Worm (Caenorhabditis elegans) whole organism, young adult: ENCODE results near the gene snt-5.

Source experiments
- B0019.2 ChIP-seq: fragments of 200-800 bp; sonication (Bioruptor generic); conservative IDR thresholded peaks from 2 replicates; pipeline ENCODE4 v1.3.6; 2022; ENCODE audit warnings: missing genetic modification reagents, missing genetic modification characterization, missing compliant biosample characterization
- C17E4.6 ChIP-seq: fragments of 200-800 bp; sonication (Bioruptor generic); IDR thresholded peaks from 2 replicates; pipeline ENCODE4 v1.3.6; 2022; ENCODE audit warnings: missing genetic modification reagents, missing genetic modification characterization, missing compliant biosample characterization
- D2030.7 ChIP-seq: fragments of 200-800 bp; sonication (Bioruptor generic); IDR thresholded peaks from 2 replicates; pipeline ENCODE4 v1.3.6; 2022; ENCODE audit warnings: missing genetic modification reagents, missing genetic modification characterization, missing compliant biosample characterization
- F33H1.4 ChIP-seq: fragments of 200-800 bp; sonication (Bioruptor generic); IDR thresholded peaks from 2 replicates; pipeline ENCODE4 v1.3.6; 2022; ENCODE audit warnings: missing genetic modification reagents, missing genetic modification characterization, missing compliant biosample characterization
- F49E8.2 ChIP-seq: sonication (generic microtip); optimal IDR thresholded peaks from 3 replicates; lab custom pipeline; 2017; ENCODE audit warnings: missing genetic modification characterization, mild to moderate bottlenecking, missing compliant biosample characterization, antibody characterized with exemption, moderate library complexity; ENCODE audit not compliant: insufficient read depth
- F57A8.1 ChIP-seq: fragments of 200-800 bp; sonication (Bioruptor generic); optimal IDR thresholded peaks from 2 replicates; lab custom pipeline; 2018; ENCODE audit warnings: mild to moderate bottlenecking, missing genetic modification characterization, moderate library complexity, missing compliant biosample characterization
- K12H6.12 ChIP-seq: fragments of 200-800 bp; sonication (Bioruptor generic); optimal IDR thresholded peaks from 2 replicates; lab custom pipeline; 2018; ENCODE audit warnings: mild to moderate bottlenecking, missing genetic modification characterization, missing compliant biosample characterization
- Y53F4B.3 ChIP-seq: fragments of 200-800 bp; sonication (Bioruptor generic); IDR thresholded peaks from 2 replicates; pipeline ENCODE4 v1.3.6; 2022; ENCODE audit warnings: missing genetic modification reagents, missing genetic modification characterization, missing compliant biosample characterization
- Y53G8AR.9 ChIP-seq: fragments of 200-800 bp; sonication (Bioruptor generic); conservative IDR thresholded peaks from 2 replicates; pipeline ENCODE4 v1.3.6; 2022; ENCODE audit warnings: missing genetic modification reagents, missing genetic modification characterization, missing compliant biosample characterization
- Y56A3A.18 ChIP-seq: fragments of 200-800 bp; sonication (Bioruptor generic); IDR thresholded peaks from 2 replicates; pipeline ENCODE4 v1.3.6; 2022; ENCODE audit warnings: missing genetic modification reagents, missing genetic modification characterization, missing compliant biosample characterization
- Y67H2A.10 ChIP-seq: fragments of 200-800 bp; sonication (Bioruptor generic); conservative IDR thresholded peaks from 2 replicates; pipeline ENCODE4 v1.3.6; 2022; ENCODE audit warnings: missing genetic modification reagents, missing genetic modification characterization, missing compliant biosample characterization
- Y95B8A.8 ChIP-seq: fragments of 200-800 bp; sonication (Bioruptor generic); IDR thresholded peaks from 2 replicates; pipeline ENCODE4 v1.3.6; 2022; ENCODE audit warnings: missing genetic modification reagents, missing genetic modification characterization, missing compliant biosample characterization
- ama-1 ChIP-seq, 3 experiments: fragments of 150-350 bp in 1 of 3; sonication (generic microtip) in 2 of 3; optimal IDR thresholded peaks; 2 replicates each; lab custom pipeline; 2014 to 2018; ENCODE audit warnings: missing biosample characterization in 2 of 3, missing genetic modification characterization in 2 of 3, missing genetic modification reagents in 2 of 3
- aptf-2 ChIP-seq: fragments of 200-800 bp; sonication (Bioruptor generic); conservative IDR thresholded peaks from 2 replicates; pipeline ENCODE4 v1.3.6; 2022; ENCODE audit warnings: missing genetic modification reagents, missing genetic modification characterization, missing compliant biosample characterization
- bed-2 ChIP-seq: fragments of 200-800 bp; sonication (Bioruptor generic); IDR thresholded peaks from 2 replicates; pipeline ENCODE4 v1.3.6; 2022; ENCODE audit warnings: missing genetic modification reagents, missing genetic modification characterization, missing compliant biosample characterization
- ceh-58 ChIP-seq: fragments of 200-800 bp; sonication (Bioruptor generic); IDR thresholded peaks from 2 replicates; pipeline ENCODE4 v1.3.6; 2022; ENCODE audit warnings: missing genetic modification characterization, missing compliant biosample characterization
- die-1 ChIP-seq: sonication (generic microtip); optimal IDR thresholded peaks from 2 replicates; lab custom pipeline; 2016; ENCODE audit warnings: missing genotype, mild to moderate bottlenecking, missing genetic modification characterization, missing compliant biosample characterization
- dpff-1 ChIP-seq: sonication (generic microtip); optimal IDR thresholded peaks from 2 replicates; lab custom pipeline; 2017; ENCODE audit warnings: mild to moderate bottlenecking, missing genetic modification characterization, missing compliant biosample characterization
- egl-18 ChIP-seq: fragments of 200-800 bp; sonication (Bioruptor generic); IDR thresholded peaks from 2 replicates; pipeline ENCODE4 v1.3.6; 2022; ENCODE audit warnings: missing genetic modification reagents, missing genetic modification characterization, missing compliant biosample characterization
- ekl-4 ChIP-seq: fragments of 200-800 bp; sonication (Bioruptor generic); IDR thresholded peaks from 2 replicates; pipeline ENCODE4 v1.3.6; 2022; ENCODE audit warnings: missing genetic modification reagents, missing genetic modification characterization, missing compliant biosample characterization
- hlh-12 ChIP-seq: sonication (generic microtip); optimal IDR thresholded peaks from 2 replicates; lab custom pipeline; 2016; ENCODE audit warnings: missing genetic modification characterization, missing compliant biosample characterization
- hlh-26 ChIP-seq: fragments of 200-800 bp; sonication (Bioruptor generic); conservative IDR thresholded peaks from 2 replicates; pipeline ENCODE4 v1.3.6; 2022; ENCODE audit warnings: missing genetic modification reagents, missing genetic modification characterization, missing compliant biosample characterization
- hmg-20 ChIP-seq: fragments of 200-800 bp; sonication (Bioruptor generic); IDR thresholded peaks from 2 replicates; pipeline ENCODE4 v1.3.6; 2022; ENCODE audit warnings: missing genetic modification reagents, missing genetic modification characterization, missing compliant biosample characterization
- let-526 ChIP-seq: fragments of 200-800 bp; sonication (Bioruptor generic); IDR thresholded peaks from 2 replicates; pipeline ENCODE4 v1.3.6; 2022; ENCODE audit warnings: missing genetic modification reagents, missing genetic modification characterization, missing compliant biosample characterization
- lin-54 ChIP-seq: fragments of 200-800 bp; sonication (Bioruptor generic); optimal IDR thresholded peaks from 2 replicates; lab custom pipeline; 2018; ENCODE audit warnings: mild to moderate bottlenecking, missing genetic modification characterization, missing compliant biosample characterization
- lsl-1 ChIP-seq: fragments of 200-800 bp; sonication (Bioruptor generic); optimal IDR thresholded peaks from 2 replicates; lab custom pipeline; 2018; ENCODE audit warnings: mild to moderate bottlenecking, missing genetic modification characterization, moderate library complexity, missing compliant biosample characterization
- madf-3 ChIP-seq: fragments of 200-800 bp; sonication (Bioruptor generic); IDR thresholded peaks from 2 replicates; pipeline ENCODE4 v1.3.6; 2022; ENCODE audit warnings: missing genetic modification reagents, missing genetic modification characterization, missing compliant biosample characterization
- mes-4 ChIP-seq: sonication (generic microtip); optimal IDR thresholded peaks from 2 replicates; lab custom pipeline; 2016; ENCODE audit warnings: missing genotype, missing genetic modification characterization, missing compliant biosample characterization
- rcor-1 ChIP-seq: fragments of 200-800 bp; sonication (Bioruptor generic); IDR thresholded peaks from 2 replicates; pipeline ENCODE4 v1.3.6; 2022; ENCODE audit warnings: missing genetic modification reagents, missing genetic modification characterization, missing compliant biosample characterization
- rpc-1 ChIP-seq, 2 experiments: fragments of 150-350 bp in 1 of 2; sonication (generic microtip) in 1 of 2; optimal IDR thresholded peaks; 2 replicates each; lab custom pipeline; 2014 to 2018; ENCODE audit warnings: missing biosample characterization in 1 of 2, missing genetic modification characterization in 1 of 2, missing genetic modification reagents in 1 of 2, missing genotype in 1 of 2
- sea-2 ChIP-seq: fragments of 200-800 bp; sonication (Bioruptor generic); IDR thresholded peaks from 2 replicates; pipeline ENCODE4 v1.3.6; 2022; ENCODE audit warnings: missing genetic modification characterization, missing compliant biosample characterization
- snpc-1.1 ChIP-seq: sonication (generic microtip); optimal IDR thresholded peaks from 2 replicates; lab custom pipeline; 2017; ENCODE audit warnings: missing genetic modification characterization, mild to moderate bottlenecking, missing compliant biosample characterization, antibody characterized with exemption, moderate library complexity, missing genotype, missing genetic modification reagents; ENCODE audit not compliant: insufficient read depth
- snpc-1.3 ChIP-seq: sonication (generic microtip); optimal IDR thresholded peaks from 2 replicates; lab custom pipeline; 2017; ENCODE audit warnings: missing genetic modification characterization, mild to moderate bottlenecking, missing compliant biosample characterization, antibody characterized with exemption, moderate library complexity, missing genotype, missing genetic modification reagents; ENCODE audit not compliant: insufficient read depth
- snpc-3.4 ChIP-seq: sonication (generic microtip); optimal IDR thresholded peaks from 2 replicates; lab custom pipeline; 2017; ENCODE audit warnings: missing genetic modification characterization, mild to moderate bottlenecking, missing compliant biosample characterization, antibody characterized with exemption, moderate library complexity, missing genotype, missing genetic modification reagents
- xnd-1 ChIP-seq: sonication (generic microtip); optimal IDR thresholded peaks from 2 replicates; lab custom pipeline; 2016; ENCODE audit warnings: missing genotype, missing genetic modification reagents, missing genetic modification characterization, missing compliant biosample characterization
- zfh-2 ChIP-seq: fragments of 200-800 bp; sonication (Bioruptor generic); conservative IDR thresholded peaks from 2 replicates; pipeline ENCODE4 v1.3.6; 2022; ENCODE audit warnings: missing genetic modification reagents, missing genetic modification characterization, missing compliant biosample characterization
- ztf-25 ChIP-seq: fragments of 200-800 bp; sonication (Bioruptor generic); IDR thresholded peaks from 2 replicates; pipeline ENCODE4 v1.3.6; 2022; ENCODE audit warnings: missing genetic modification reagents, missing genetic modification characterization, missing compliant biosample characterization
- ztf-3 ChIP-seq: fragments of 200-800 bp; sonication (Bioruptor generic); optimal IDR thresholded peaks from 2 replicates; lab custom pipeline; 2018; ENCODE audit warnings: mild to moderate bottlenecking, missing genetic modification characterization, missing compliant biosample characterization
- ztf-6 ChIP-seq: fragments of 200-800 bp; sonication (Bioruptor generic); IDR thresholded peaks from 2 replicates; pipeline ENCODE4 v1.3.6; 2022; ENCODE audit warnings: missing genetic modification reagents, missing genetic modification characterization, missing compliant biosample characterization

snt-5 gene

DNA sequence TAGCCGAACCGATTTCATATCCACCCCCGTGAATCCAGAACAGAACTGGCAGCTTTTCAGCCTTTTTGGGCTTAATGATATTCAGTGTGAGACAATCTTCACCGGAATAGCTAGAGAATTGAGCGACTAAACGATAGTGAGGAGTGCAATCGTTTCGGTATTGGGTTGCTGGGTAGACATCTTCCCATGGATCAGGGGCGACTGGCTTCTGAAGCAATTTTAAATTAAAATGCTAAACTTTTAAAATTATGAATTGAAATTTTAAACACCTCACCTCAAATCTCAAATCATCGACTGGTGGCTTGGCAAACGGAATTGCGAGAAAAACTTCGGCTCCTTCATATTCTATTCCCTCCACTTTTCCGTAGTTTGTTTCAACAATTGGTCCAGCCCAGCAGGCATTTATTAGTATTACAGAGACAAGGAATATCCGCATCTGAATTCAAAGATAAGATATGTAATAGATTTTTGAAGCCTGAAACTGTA lies 20.4 kb upstream of the snt-5 start, which contains the start of gene ges-1:
ges-1 (minus strand) TSS at position 436 of the 486 bp plus-strand sequence.
- TF ChIP-seq snpc-3.4 (tag; lab: Kevin White, UChicago): no peak
- no peak for TF ChIP-seq ama-1 (optimal IDR thresholded peaks at IDR 0.05; lab: Kevin White, UChicago)
- TF ChIP-seq ama-1 (GFP tag; optimal IDR thresholded peaks at IDR 0.05; lab: Kevin White, UChicago): no peak
- TF ChIP-seq F49E8.2 (tag; lab: Kevin White, UChicago): no peak
- TF ChIP-seq ztf-6 (GFP tag; lab: Robert Waterston, UW): no peak
- TF ChIP-seq ekl-4 (GFP tag; lab: Robert Waterston, UW): no peak
- TF ChIP-seq rcor-1 (GFP tag; lab: Robert Waterston, UW): no peak
- no peak for TF ChIP-seq snpc-1.1 (tag; lab: Kevin White, UChicago)
- TF ChIP-seq mes-4: no peak
- no peak for TF ChIP-seq hlh-12 (tag; lab: Kevin White, UChicago)
- TF ChIP-seq Y67H2A.10: no peak
- TF ChIP-seq ceh-58 (GFP tag; lab: Robert Waterston, UW): no peak

DNA sequence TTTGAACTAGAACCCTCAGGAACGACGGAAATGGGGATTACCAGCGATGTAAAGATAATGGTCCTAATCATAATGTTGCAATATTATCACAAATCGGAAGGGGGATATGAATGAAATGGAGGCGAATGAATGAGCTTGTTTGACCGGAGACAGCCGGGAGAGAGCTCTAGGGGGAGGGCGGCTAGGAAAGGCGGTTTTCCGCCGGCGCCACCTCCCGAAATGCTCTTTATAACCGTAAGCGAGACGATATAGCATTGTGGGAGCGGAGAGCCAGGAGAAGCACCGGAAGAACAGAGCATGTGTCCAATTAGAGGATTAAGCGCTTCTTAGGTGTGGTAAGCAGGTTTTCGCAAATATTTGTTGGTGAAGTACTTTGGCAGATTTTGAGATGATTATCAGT lies 14.2 kb upstream of the snt-5 start, which contains the start of gene R12A1.3:
R12A1.3 (minus strand) TSS at position 200 of the 400 bp plus-strand sequence.
- peak; percentile 55 for TF ChIP-seq zfh-2 (GFP tag; lab: Robert Waterston, UW)
- no peak for TF ChIP-seq F57A8.1 (GFP tag; lab: Kevin White, UChicago)
- no peak for TF ChIP-seq D2030.7 (GFP tag; lab: Robert Waterston, UW)

DNA sequence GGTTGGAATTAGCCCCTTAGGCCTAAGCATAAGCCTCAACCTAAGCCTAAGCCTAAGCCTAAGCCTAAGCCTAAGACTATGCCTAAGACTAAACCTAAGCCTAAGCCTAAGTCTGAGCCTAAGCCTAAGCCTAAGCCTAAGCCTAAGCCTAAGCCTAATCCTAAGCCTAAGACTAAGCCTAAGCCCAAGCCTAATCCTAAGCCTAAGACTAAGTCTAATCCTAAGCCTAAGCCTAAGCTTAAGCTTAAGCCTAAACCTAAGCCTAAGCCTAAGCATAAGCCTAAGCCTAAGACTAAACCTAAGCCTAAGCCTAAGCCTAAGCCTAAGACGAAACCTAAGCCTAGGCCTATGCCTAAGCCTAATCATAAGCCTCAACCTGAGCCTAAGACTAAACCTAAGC lies 12.0 kb upstream of the snt-5 start:
- no peak for TF ChIP-seq rcor-1 (GFP tag; lab: Robert Waterston, UW)
- no peak for TF ChIP-seq ztf-25 (GFP tag; lab: Robert Waterston, UW)
- no peak for TF ChIP-seq Y53F4B.3
- TF ChIP-seq hlh-26 (GFP tag; lab: Robert Waterston, UW): no peak
- no peak for TF ChIP-seq Y53G8AR.9 (GFP tag; lab: Robert Waterston, UW)
- no peak for TF ChIP-seq lsl-1 (GFP tag; lab: Kevin White, UChicago)
- TF ChIP-seq Y56A3A.18 (GFP tag; lab: Robert Waterston, UW): no peak
- no peak for TF ChIP-seq bed-2 (GFP tag; lab: Robert Waterston, UW)
- no peak for TF ChIP-seq ama-1 (optimal IDR thresholded peaks at IDR 0.05; lab: Kevin White, UChicago)
- no peak for TF ChIP-seq ama-1 (GFP tag; optimal IDR thresholded peaks at IDR 0.05; lab: Kevin White, UChicago)
- TF ChIP-seq F49E8.2 (tag; lab: Kevin White, UChicago): no peak
- no peak for TF ChIP-seq ztf-3 (GFP tag; lab: Kevin White, UChicago)
- TF ChIP-seq Y95B8A.8: no peak

DNA sequence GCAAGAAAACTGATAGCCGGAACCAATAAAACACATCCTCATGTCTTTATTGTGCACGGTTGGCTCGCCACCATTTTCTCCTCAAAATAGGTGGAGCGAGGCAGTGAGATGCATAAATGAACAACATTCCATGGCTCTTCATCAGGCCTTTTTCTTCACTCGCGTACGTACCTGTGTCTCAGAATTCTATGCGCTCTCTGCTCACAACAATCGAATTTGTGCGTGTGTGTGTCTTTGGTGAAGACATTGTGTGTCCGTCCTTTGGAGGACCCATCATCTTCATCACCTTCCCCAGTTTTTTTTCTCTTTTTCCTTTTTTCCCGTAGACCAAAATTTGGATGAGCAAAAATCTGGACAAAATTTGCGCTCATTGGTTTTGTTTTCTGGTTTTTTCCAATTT lies 10.9 kb upstream of the snt-5 start:
- no peak for TF ChIP-seq let-526 (GFP tag; lab: Robert Waterston, UW)
- no peak for TF ChIP-seq dpff-1 (tag; lab: Kevin White, UChicago)
- TF ChIP-seq hmg-20 (GFP tag; lab: Robert Waterston, UW): no peak
- TF ChIP-seq xnd-1: no peak
- TF ChIP-seq mes-4: no peak
- no peak for TF ChIP-seq sea-2 (GFP tag; lab: Robert Waterston, UW)
- TF ChIP-seq rpc-1 (optimal IDR thresholded peaks at IDR 0.05; lab: Kevin White, UChicago): no peak
- no peak for TF ChIP-seq rpc-1 (tag; optimal IDR thresholded peaks at IDR 0.05; lab: Kevin White, UChicago)
- TF ChIP-seq rcor-1 (GFP tag; lab: Robert Waterston, UW): no peak
- no peak for TF ChIP-seq C17E4.6
- TF ChIP-seq snpc-1.3 (tag; lab: Kevin White, UChicago): no peak
- TF ChIP-seq aptf-2: no peak
- no peak for TF ChIP-seq die-1 (tag; lab: Kevin White, UChicago)
- no peak for TF ChIP-seq F33H1.4 (GFP tag; lab: Robert Waterston, UW)
- no peak for TF ChIP-seq lin-54 (GFP tag; lab: Kevin White, UChicago)
- TF ChIP-seq K12H6.12 (tag; lab: Kevin White, UChicago): no peak
- TF ChIP-seq madf-3: no peak
- TF ChIP-seq egl-18: no peak
- no peak for TF ChIP-seq B0019.2 (GFP tag; lab: Robert Waterston, UW)
